Worm (Caenorhabditis elegans): ENCODE measurements around the gene nhr-88.

- TF ChIP-seq med-1 (GFP tag; optimal IDR thresholded peaks at IDR 0.05; ENCODE audit: insufficient read depth) = no peak
- TF ChIP-seq cog-1 (tag; optimal IDR thresholded peaks at IDR 0.05) = no peak
- TF ChIP-seq ref-1 (GFP tag; conservative IDR thresholded peaks at IDR 0.05) = no peak
- TF ChIP-seq ztf-29 (GFP tag; IDR thresholded peaks at IDR 0.05) = no peak
These were observed 44.5 kb downstream of the nhr-88 start for ce11 chrII:3020899-3021298.
